Fruit fly (Drosophila melanogaster) whole organism, pupa: Measurements from ENCODE around the gene CG9498.

Experiments used
- CG12605 ChIP-seq: fragments of 200-800 bp; sonication (Bioruptor generic); IDR thresholded peaks from 2 replicates; pipeline ENCODE4 v1.3.6; 2022; ENCODE audit warnings: missing biosample characterization, missing genetic modification characterization
- CG14655 ChIP-seq: fragments of 200-800 bp; sonication (Bioruptor generic); optimal IDR thresholded peaks from 3 replicates; lab custom pipeline; 2017; ENCODE audit warnings: mild to moderate bottlenecking, missing biosample characterization, missing genetic modification reagents, missing genetic modification characterization
- CG17806 ChIP-seq: fragments of 200-800 bp; sonication (Bioruptor generic); optimal IDR thresholded peaks from 2 replicates; lab custom pipeline; 2018; ENCODE audit warnings: missing biosample characterization, mild to moderate bottlenecking, missing genetic modification characterization, moderate library complexity
- CG32121 ChIP-seq: fragments of 200-800 bp; sonication (Bioruptor generic); IDR thresholded peaks from 2 replicates; pipeline ENCODE4 v1.3.6; 2022; ENCODE audit warnings: missing biosample characterization, missing genetic modification characterization
- CG4496 ChIP-seq: fragments of 200-800 bp; sonication (Bioruptor generic); IDR thresholded peaks from 3 replicates; pipeline ENCODE4 v1.3.6; 2022; ENCODE audit warnings: missing biosample characterization, missing genetic modification characterization
- Ets98B ChIP-seq: fragments of 200-800 bp; sonication (Bioruptor generic); IDR thresholded peaks from 2 replicates; pipeline ENCODE4 v1.3.6; 2022; ENCODE audit warnings: missing biosample characterization, missing genetic modification characterization
- Pif1A ChIP-seq: fragments of 200-800 bp; sonication (Bioruptor generic); optimal IDR thresholded peaks from 3 replicates; lab custom pipeline; 2016; ENCODE audit warnings: missing biosample characterization, missing genetic modification characterization
- rn ChIP-seq: fragments of 200-800 bp; sonication (Bioruptor generic); IDR thresholded peaks from 2 replicates; pipeline ENCODE4 v1.3.6; 2022; ENCODE audit warnings: missing biosample characterization, missing genetic modification characterization

dm6 chr2L:6380966-6381365 is 30.1 kb upstream of the CG9498 start, which contains the start of gene Nepl5:
- TF ChIP-seq CG17806 (no peak), Pif1A (GFP tag; lab: Kevin White, UChicago) (no peak), CG12605 (GFP tag; lab: Robert Waterston, UW) (no peak), CG14655 (GFP tag; lab: Kevin White, UChicago) (no peak), CG4496 (GFP tag; lab: Robert Waterston, UW) (no peak), CG32121 (GFP tag; lab: Robert Waterston, UW) (no peak), Ets98B (GFP tag; lab: Robert Waterston, UW) (no peak), rn (GFP tag; lab: Robert Waterston, UW) (no peak)
